Worm (Caenorhabditis elegans) whole organism, young adult: ENCODE measurements around the gene ugt-62.

Experiments used
- B0336.3 ChIP-seq: fragments of 200-800 bp; sonication (Bioruptor generic); IDR thresholded peaks from 2 replicates; pipeline ENCODE4 v1.3.6; 2022; ENCODE audit warnings: missing genetic modification characterization, missing compliant biosample characterization
- C17E4.6 ChIP-seq: fragments of 200-800 bp; sonication (Bioruptor generic); IDR thresholded peaks from 2 replicates; pipeline ENCODE4 v1.3.6; 2022; ENCODE audit warnings: missing genetic modification reagents, missing genetic modification characterization, missing compliant biosample characterization
- D2030.7 ChIP-seq: fragments of 200-800 bp; sonication (Bioruptor generic); IDR thresholded peaks from 2 replicates; pipeline ENCODE4 v1.3.6; 2022; ENCODE audit warnings: missing genetic modification reagents, missing genetic modification characterization, missing compliant biosample characterization
- F22D6.2 ChIP-seq: sonication (generic microtip); optimal IDR thresholded peaks from 2 replicates; lab custom pipeline; 2016; ENCODE audit warnings: mild to moderate bottlenecking, missing genetic modification characterization, missing compliant biosample characterization
- F49E8.2 ChIP-seq: sonication (generic microtip); optimal IDR thresholded peaks from 3 replicates; lab custom pipeline; 2017; ENCODE audit warnings: missing genetic modification characterization, mild to moderate bottlenecking, missing compliant biosample characterization, antibody characterized with exemption, moderate library complexity; ENCODE audit not compliant: insufficient read depth
- F52B5.7 ChIP-seq: sonication (generic microtip); optimal IDR thresholded peaks from 2 replicates; lab custom pipeline; 2016; ENCODE audit warnings: mild to moderate bottlenecking, missing genetic modification characterization, missing compliant biosample characterization
- Y53G8AR.9 ChIP-seq: fragments of 200-800 bp; sonication (Bioruptor generic); conservative IDR thresholded peaks from 2 replicates; pipeline ENCODE4 v1.3.6; 2022; ENCODE audit warnings: missing genetic modification reagents, missing genetic modification characterization, missing compliant biosample characterization
- Y79H2A.3 ChIP-seq: fragments of 200-800 bp; sonication (Bioruptor generic); conservative IDR thresholded peaks from 2 replicates; pipeline ENCODE4 v1.3.6; 2022; ENCODE audit warnings: missing genetic modification reagents, missing genetic modification characterization, missing compliant biosample characterization
- aptf-2 ChIP-seq: fragments of 200-800 bp; sonication (Bioruptor generic); conservative IDR thresholded peaks from 2 replicates; pipeline ENCODE4 v1.3.6; 2022; ENCODE audit warnings: missing genetic modification reagents, missing genetic modification characterization, missing compliant biosample characterization
- aptf-3 ChIP-seq: fragments of 200-800 bp; sonication (Bioruptor generic); IDR thresholded peaks from 2 replicates; pipeline ENCODE4 v1.3.6; 2022; ENCODE audit warnings: missing genetic modification characterization, missing compliant biosample characterization
- atf-7 ChIP-seq: sonication (generic microtip); optimal IDR thresholded peaks from 2 replicates; lab custom pipeline; 2017; ENCODE audit warnings: mild to moderate bottlenecking, missing genetic modification characterization, missing compliant biosample characterization
- attf-3 ChIP-seq: fragments of 200-800 bp; sonication (Bioruptor generic); conservative IDR thresholded peaks from 2 replicates; pipeline ENCODE4 v1.3.6; 2022; ENCODE audit warnings: missing genetic modification reagents, missing genetic modification characterization, missing compliant biosample characterization
- attf-5 ChIP-seq: fragments of 200-800 bp; sonication (Bioruptor generic); optimal IDR thresholded peaks from 2 replicates; lab custom pipeline; 2018; ENCODE audit warnings: mild to moderate bottlenecking, missing genetic modification characterization, missing compliant biosample characterization
- bed-1 ChIP-seq: fragments of 200-800 bp; sonication (Bioruptor generic); IDR thresholded peaks from 2 replicates; pipeline ENCODE4 v1.3.6; 2022; ENCODE audit warnings: missing genetic modification reagents, missing genetic modification characterization, missing compliant biosample characterization
- cebp-1 ChIP-seq, 2 experiments: fragments of 200-800 bp in 1 of 2; sonication (Bioruptor generic) in 1 of 2; sonication (generic microtip) in 1 of 2; IDR thresholded peaks in 1 of 2; optimal IDR thresholded peaks in 1 of 2; 2 replicates each; pipeline versions ENCODE4 v1.3.6 to Lab custom; 2017 to 2022; ENCODE audit warnings: missing compliant biosample characterization in 2 of 2, missing genetic modification characterization in 2 of 2, mild to moderate bottlenecking in 1 of 2, missing genetic modification reagents in 1 of 2, moderate library complexity in 1 of 2
- ceh-40 ChIP-seq: fragments of 200-800 bp; sonication (Bioruptor generic); IDR thresholded peaks from 2 replicates; pipeline ENCODE4 v1.3.6; 2022; ENCODE audit warnings: missing genetic modification characterization, missing compliant biosample characterization
- dox-1 ChIP-seq: fragments of 200-800 bp; sonication (Bioruptor generic); IDR thresholded peaks from 2 replicates; pipeline ENCODE4 v1.3.6; 2022; ENCODE audit warnings: missing genetic modification reagents, missing genetic modification characterization, missing compliant biosample characterization
- dpff-1 ChIP-seq: sonication (generic microtip); optimal IDR thresholded peaks from 2 replicates; lab custom pipeline; 2017; ENCODE audit warnings: mild to moderate bottlenecking, missing genetic modification characterization, missing compliant biosample characterization
- dpl-1 ChIP-seq: fragments of 150-350 bp; optimal IDR thresholded peaks from 2 replicates; lab custom pipeline; 2014; ENCODE audit warnings: missing biosample characterization, missing genetic modification reagents, missing genetic modification characterization
- egl-18 ChIP-seq: fragments of 200-800 bp; sonication (Bioruptor generic); IDR thresholded peaks from 2 replicates; pipeline ENCODE4 v1.3.6; 2022; ENCODE audit warnings: missing genetic modification reagents, missing genetic modification characterization, missing compliant biosample characterization
- egrh-3 ChIP-seq: fragments of 200-800 bp; sonication (Bioruptor generic); IDR thresholded peaks from 2 replicates; pipeline ENCODE4 v1.3.6; 2022; ENCODE audit warnings: missing genetic modification reagents, missing genetic modification characterization, missing compliant biosample characterization
- him-1 ChIP-seq: sonication (generic microtip); optimal IDR thresholded peaks from 2 replicates; lab custom pipeline; 2016; ENCODE audit warnings: missing genotype, missing genetic modification reagents, missing genetic modification characterization, missing compliant biosample characterization
- hmg-1.2 ChIP-seq: fragments of 200-800 bp; sonication (Bioruptor generic); IDR thresholded peaks from 2 replicates; pipeline ENCODE4 v1.3.6; 2022; ENCODE audit warnings: missing genetic modification reagents, missing genetic modification characterization, missing compliant biosample characterization
- hsf-1 ChIP-seq: fragments of 200-800 bp; sonication (Bioruptor generic); IDR thresholded peaks from 2 replicates; pipeline ENCODE4 v1.3.6; 2022; ENCODE audit warnings: missing genetic modification reagents, missing genetic modification characterization, missing compliant biosample characterization
- madf-6 ChIP-seq: fragments of 200-800 bp; sonication (Bioruptor generic); IDR thresholded peaks from 2 replicates; pipeline ENCODE4 v1.3.6; 2022; ENCODE audit warnings: missing genetic modification reagents, missing genetic modification characterization, missing compliant biosample characterization
- mcd-1 ChIP-seq: fragments of 200-800 bp; sonication (Bioruptor generic); IDR thresholded peaks from 2 replicates; pipeline ENCODE4 v1.3.6; 2022; ENCODE audit warnings: missing genetic modification reagents, missing genetic modification characterization, missing compliant biosample characterization
- mes-4 ChIP-seq: sonication (generic microtip); optimal IDR thresholded peaks from 2 replicates; lab custom pipeline; 2016; ENCODE audit warnings: missing genotype, missing genetic modification characterization, missing compliant biosample characterization
- nhr-179 ChIP-seq: sonication (generic microtip); optimal IDR thresholded peaks from 2 replicates; lab custom pipeline; 2016; ENCODE audit warnings: mild to moderate bottlenecking, missing genetic modification characterization, missing compliant biosample characterization
- nhr-80 ChIP-seq: sonication (generic microtip); optimal IDR thresholded peaks from 2 replicates; lab custom pipeline; 2016; ENCODE audit warnings: missing genetic modification characterization, missing compliant biosample characterization
- nhr-90 ChIP-seq: sonication (generic microtip); optimal IDR thresholded peaks from 2 replicates; lab custom pipeline; 2016; ENCODE audit warnings: missing genotype, mild to moderate bottlenecking, missing genetic modification characterization, missing compliant biosample characterization
- pha-4 ChIP-seq: fragments of 150-350 bp; sonication (generic microtip); optimal IDR thresholded peaks from 2 replicates; lab custom pipeline; 2014; ENCODE audit warnings: missing biosample characterization, missing genetic modification reagents, missing genetic modification characterization
- rcor-1 ChIP-seq: fragments of 200-800 bp; sonication (Bioruptor generic); IDR thresholded peaks from 2 replicates; pipeline ENCODE4 v1.3.6; 2022; ENCODE audit warnings: missing genetic modification reagents, missing genetic modification characterization, missing compliant biosample characterization
- rec-8 ChIP-seq, 2 experiments: sonication (generic microtip); optimal IDR thresholded peaks; 2 replicates each; lab custom pipeline; 2016; ENCODE audit warnings: mild to moderate bottlenecking in 2 of 2, missing genetic modification characterization in 2 of 2, missing genetic modification reagents in 2 of 2, missing genotype in 2 of 2, missing biosample characterization in 1 of 2, missing compliant biosample characterization in 1 of 2, moderate library complexity in 1 of 2
- rpc-1 ChIP-seq, 2 experiments: fragments of 150-350 bp in 1 of 2; sonication (generic microtip) in 1 of 2; optimal IDR thresholded peaks; 2 replicates each; lab custom pipeline; 2014 to 2018; ENCODE audit warnings: missing biosample characterization in 1 of 2, missing genetic modification characterization in 1 of 2, missing genetic modification reagents in 1 of 2, missing genotype in 1 of 2
- snpc-1.1 ChIP-seq: sonication (generic microtip); optimal IDR thresholded peaks from 2 replicates; lab custom pipeline; 2017; ENCODE audit warnings: missing genetic modification characterization, mild to moderate bottlenecking, missing compliant biosample characterization, antibody characterized with exemption, moderate library complexity, missing genotype, missing genetic modification reagents; ENCODE audit not compliant: insufficient read depth
- snpc-3.4 ChIP-seq: sonication (generic microtip); optimal IDR thresholded peaks from 2 replicates; lab custom pipeline; 2017; ENCODE audit warnings: missing genetic modification characterization, mild to moderate bottlenecking, missing compliant biosample characterization, antibody characterized with exemption, moderate library complexity, missing genotype, missing genetic modification reagents
- somi-1 ChIP-seq: fragments of 200-800 bp; sonication (Bioruptor generic); optimal IDR thresholded peaks from 2 replicates; lab custom pipeline; 2018; ENCODE audit warnings: mild to moderate bottlenecking, missing genetic modification characterization, missing compliant biosample characterization
- tbp1 ChIP-seq: fragments of 200-800 bp; sonication (Bioruptor generic); optimal IDR thresholded peaks from 2 replicates; lab custom pipeline; 2018; ENCODE audit warnings: mild to moderate bottlenecking, missing genetic modification characterization, missing compliant biosample characterization
- zfh-2 ChIP-seq: fragments of 200-800 bp; sonication (Bioruptor generic); conservative IDR thresholded peaks from 2 replicates; pipeline ENCODE4 v1.3.6; 2022; ENCODE audit warnings: missing genetic modification reagents, missing genetic modification characterization, missing compliant biosample characterization
- zim-3 ChIP-seq: sonication (generic microtip); optimal IDR thresholded peaks from 2 replicates; lab custom pipeline; 2017; ENCODE audit warnings: mild to moderate bottlenecking, missing genetic modification characterization, moderate library complexity, missing compliant biosample characterization
- ztf-26 ChIP-seq: sonication (generic microtip); optimal IDR thresholded peaks from 2 replicates; lab custom pipeline; 2017; ENCODE audit warnings: missing genetic modification characterization, missing compliant biosample characterization

Gene ugt-62

DNA sequence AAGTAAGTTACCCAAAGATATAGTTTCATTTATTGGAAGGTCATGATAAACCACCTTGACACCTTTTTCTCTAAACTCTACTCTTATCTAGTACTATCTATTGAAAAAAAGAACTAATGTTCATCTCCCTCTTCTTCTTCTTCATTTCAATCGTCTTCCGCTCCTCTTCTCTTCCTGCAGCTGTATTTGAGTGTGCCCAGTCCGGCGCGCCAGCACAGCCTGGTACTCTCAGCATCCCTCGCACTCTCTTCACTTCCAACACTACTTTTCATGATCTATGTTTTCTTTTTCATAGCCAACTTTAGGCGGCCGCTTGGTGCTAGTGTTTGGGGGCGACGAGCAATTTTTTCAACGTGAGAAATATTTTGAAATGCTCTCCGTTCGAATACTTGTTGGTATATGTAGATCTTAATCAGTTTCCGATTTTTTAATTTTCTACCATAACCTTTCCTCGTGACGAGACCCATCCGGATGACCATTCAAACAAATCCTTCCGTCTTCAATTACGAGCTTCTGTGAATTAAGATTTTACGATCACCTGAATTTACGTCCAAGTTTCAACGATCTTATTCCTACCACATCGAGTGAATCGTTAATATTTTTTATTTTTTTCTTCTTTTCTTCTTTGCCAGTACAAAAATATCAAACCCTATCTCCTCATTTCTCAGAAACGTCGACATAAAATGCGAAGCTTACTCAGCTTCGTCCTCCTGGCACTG is 21.8 kb upstream of the ugt-62 start, which contains the start of gene pan-1:
Gene pan-1 (plus strand): TSS at position 669 of the 719 bp plus-strand sequence.
- TF ChIP-seq rpc-1 (optimal IDR thresholded peaks at IDR 0.05; lab: Kevin White, UChicago) (no peak), rpc-1 (tag; optimal IDR thresholded peaks at IDR 0.05; lab: Kevin White, UChicago) (no peak), somi-1 (GFP tag; lab: Kevin White, UChicago) (no peak), ceh-40 (GFP tag; lab: Robert Waterston, UW) (no peak), him-1 (tag; lab: Kevin White, UChicago) (no peak), rec-8 (tag; optimal IDR thresholded peaks at IDR 0.05; lab: Kevin White, UChicago) (no peak), C17E4.6 (no peak), F49E8.2 (tag; lab: Kevin White, UChicago) (no peak), attf-3 (GFP tag; lab: Robert Waterston, UW) (no peak), pha-4 (tag; lab: Kevin White, UChicago) (no peak), hmg-1.2 (peak; percentile 76; the same call in 1 of the 2 replicates), madf-6 (no peak), egl-18 (no peak), Y79H2A.3 (GFP tag; lab: Robert Waterston, UW) (no peak), nhr-179 (tag; lab: Kevin White, UChicago) (no peak), snpc-3.4 (tag; lab: Kevin White, UChicago) (no peak), nhr-80 (tag; lab: Kevin White, UChicago) (peak; percentile 48), dpl-1 (GFP tag; lab: Kevin White, UChicago) (no peak), mes-4 (no peak), dpff-1 (tag; lab: Kevin White, UChicago) (no peak), D2030.7 (no peak), ztf-26 (no peak), tbp1 (no peak), zim-3 (tag; lab: Kevin White, UChicago) (no peak), bed-1 (GFP tag; lab: Robert Waterston, UW) (no peak), rcor-1 (GFP tag; lab: Robert Waterston, UW) (no peak), egrh-3 (0 out of 2 replicates have a peak, but pooled peaks have one; percentile 11), F52B5.7 (tag; lab: Kevin White, UChicago) (no peak), snpc-1.1 (tag; lab: Kevin White, UChicago) (no peak), nhr-90 (tag; lab: Kevin White, UChicago) (no peak), zfh-2 (GFP tag; lab: Robert Waterston, UW) (peak; percentile 62), F22D6.2 (tag; lab: Kevin White, UChicago) (no peak), mcd-1 (GFP tag; lab: Robert Waterston, UW) (no peak), Y53G8AR.9 (GFP tag; lab: Robert Waterston, UW) (no peak), aptf-3 (no peak), B0336.3 (GFP tag; lab: Robert Waterston, UW) (no peak), atf-7 (tag; lab: Kevin White, UChicago) (no peak), cebp-1 (GFP tag; IDR thresholded peaks at IDR 0.05; lab: Robert Waterston, UW) (no peak), cebp-1 (tag; optimal IDR thresholded peaks at IDR 0.05; lab: Kevin White, UChicago) (peak; percentile 34)

DNA sequence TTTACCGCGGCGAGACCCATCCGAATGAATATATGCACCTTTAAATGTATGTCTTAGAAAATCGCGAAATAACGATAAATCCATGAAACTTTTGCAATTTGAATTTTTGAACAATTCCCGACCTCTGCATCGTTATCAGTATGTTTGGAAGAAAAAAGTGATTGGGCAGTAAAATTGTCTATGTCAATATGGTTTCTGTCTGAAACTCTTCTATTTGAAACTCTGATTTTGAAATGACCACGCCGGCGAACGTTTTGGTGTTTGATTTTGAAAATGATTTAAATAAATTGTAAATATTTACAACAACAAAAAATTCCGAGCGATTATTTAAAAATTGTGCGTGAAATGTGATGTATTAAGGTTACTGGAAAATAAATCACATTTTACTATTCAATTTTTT is 20.9 kb upstream of the ugt-62 start:
- TF ChIP-seq attf-5 (GFP tag; lab: Kevin White, UChicago) (no peak), dox-1 (GFP tag; lab: Robert Waterston, UW) (no peak), hsf-1 (GFP tag; lab: Robert Waterston, UW) (no peak), aptf-2 (GFP tag; lab: Robert Waterston, UW) (no peak), nhr-80 (tag; lab: Kevin White, UChicago) (peak; percentile 43), C17E4.6 (no peak), F22D6.2 (tag; lab: Kevin White, UChicago) (no peak)
